Worm (Caenorhabditis elegans) whole organism, L3 larva: ENCODE data around the gene ssp-10.
"Not testable (repeated sequence)": the region's sequence is repeated elsewhere in the genome, so short reads cannot be mapped to it uniquely, and the experiment has no call there.

Source experiments
- nhr-237 ChIP-seq: fragments of 150-350 bp; optimal IDR thresholded peaks from 2 replicates; lab custom pipeline; 2014; ENCODE audit warnings: missing biosample characterization, missing genetic modification characterization
- nhr-76 ChIP-seq: fragments of 150-350 bp; sonication (generic microtip); optimal IDR thresholded peaks from 5 replicates; lab custom pipeline; 2014; ENCODE audit warnings: missing biosample characterization, missing genetic modification characterization

ce11 chrIV:9894331-9894730, 43.5 kb upstream of the ssp-10 start, which contains the start of gene msp-77:
- TF ChIP-seq nhr-237, nhr-76 (tag; lab: Kevin White, UChicago): not testable (repeated sequence)
